Fruit fly (Drosophila melanogaster) whole organism: ENCODE results near the gene AANATL2.

Source experiments
- Dll ChIP-seq: fragments of >200 bp; optimal IDR thresholded peaks from 2 replicates; lab custom pipeline; 2017
- psq ChIP-seq: fragments of >200 bp; optimal IDR thresholded peaks from 2 replicates; lab custom pipeline; 2017

DNA sequence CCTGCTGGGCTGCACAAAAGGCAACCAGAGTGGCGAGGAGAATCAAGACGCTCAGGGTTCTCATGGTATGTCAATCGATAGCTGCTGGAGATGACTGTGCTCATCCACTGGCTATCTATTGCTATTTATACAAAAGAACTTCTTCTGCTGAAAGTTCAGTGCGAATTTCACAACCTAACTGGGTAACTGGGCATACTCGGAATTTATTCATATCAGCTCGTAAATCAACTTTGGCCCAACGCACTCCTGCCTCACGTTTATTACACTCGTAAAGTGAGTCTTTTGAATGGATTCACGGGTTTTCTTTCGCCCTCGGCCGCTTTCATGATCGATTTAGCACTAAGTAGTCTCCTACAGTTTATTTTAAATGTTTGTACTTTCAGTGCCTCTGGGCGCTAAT is 8.7 kb downstream of the AANATL2 start, which contains the start of gene CG13983:
- TF ChIP-seq Dll (lab: Kevin White, UChicago) (no peak), psq (lab: Kevin White, UChicago) (no peak)
